Worm (Caenorhabditis elegans) whole organism, midembryonic: ENCODE measurements around the gene dpy-21.

Experiments
- T22C8.4 ChIP-seq: fragments of 200-800 bp; sonication (Bioruptor generic); IDR thresholded peaks from 2 replicates; pipeline ENCODE4 v1.3.6; 2022; ENCODE audit warnings: missing genetic modification characterization, missing compliant biosample characterization
- cog-1 ChIP-seq: sonication (generic microtip); optimal IDR thresholded peaks from 2 replicates; lab custom pipeline; 2016; ENCODE audit warnings: missing genetic modification characterization, missing compliant biosample characterization
- flt-1 ChIP-seq: fragments of 200-800 bp; sonication (Bioruptor generic); IDR thresholded peaks from 2 replicates; pipeline ENCODE4 v1.3.6; 2022; ENCODE audit warnings: missing genetic modification characterization, missing compliant biosample characterization
- klf-2 ChIP-seq: fragments of 200-800 bp; sonication (Bioruptor generic); conservative IDR thresholded peaks from 2 replicates; pipeline ENCODE4 v1.3.6; 2022; ENCODE audit warnings: missing genetic modification reagents, missing genetic modification characterization, missing compliant biosample characterization
- med-1 ChIP-seq: sonication (generic microtip); optimal IDR thresholded peaks from 2 replicates; lab custom pipeline; 2017; ENCODE audit warnings: missing genetic modification characterization, mild to moderate bottlenecking, missing compliant biosample characterization, antibody characterized with exemption, missing genetic modification reagents; ENCODE audit not compliant: insufficient read depth
- ref-1 ChIP-seq: fragments of 200-800 bp; sonication (Bioruptor generic); conservative IDR thresholded peaks from 2 replicates; pipeline ENCODE4 v1.3.6; 2022; ENCODE audit warnings: missing genetic modification reagents, missing genetic modification characterization, missing compliant biosample characterization
- ztf-23 ChIP-seq: fragments of 200-800 bp; sonication (Bioruptor generic); IDR thresholded peaks from 2 replicates; pipeline ENCODE4 v1.3.6; 2022; ENCODE audit warnings: missing genetic modification reagents, missing genetic modification characterization, missing compliant biosample characterization

ce11 chrV:17943877-17944472, 5.0 kb downstream of the dpy-21 start:
- TF ChIP-seq T22C8.4 (GFP tag; lab: Robert Waterston, UW) (no peak), klf-2 (GFP tag; lab: Robert Waterston, UW) (no peak), cog-1 (no peak), ref-1 (no peak), flt-1 (0 out of 2 replicates have a peak, but pooled peaks have one; percentile 27), med-1 (GFP tag; lab: Kevin White, UChicago) (no peak), ztf-23 (GFP tag; lab: Robert Waterston, UW) (0 out of 2 replicates have a peak, but pooled peaks have one; percentile 48)
